Worm (Caenorhabditis elegans) whole organism, young adult: ENCODE data around the gene R05G6.5.

ENCODE experiments used
- F57A8.1 ChIP-seq: fragments of 200-800 bp; sonication (Bioruptor generic); optimal IDR thresholded peaks from 2 replicates; lab custom pipeline; 2018; ENCODE audit warnings: mild to moderate bottlenecking, missing genetic modification characterization, moderate library complexity, missing compliant biosample characterization
- T07F8.4 ChIP-seq: sonication (generic microtip); optimal IDR thresholded peaks from 2 replicates; lab custom pipeline; 2016; ENCODE audit warnings: mild to moderate bottlenecking, missing genetic modification characterization, moderate library complexity, missing compliant biosample characterization
- Y56A3A.18 ChIP-seq: fragments of 200-800 bp; sonication (Bioruptor generic); IDR thresholded peaks from 2 replicates; pipeline ENCODE4 v1.3.6; 2022; ENCODE audit warnings: missing genetic modification reagents, missing genetic modification characterization, missing compliant biosample characterization
- Y79H2A.3 ChIP-seq: fragments of 200-800 bp; sonication (Bioruptor generic); conservative IDR thresholded peaks from 2 replicates; pipeline ENCODE4 v1.3.6; 2022; ENCODE audit warnings: missing genetic modification reagents, missing genetic modification characterization, missing compliant biosample characterization
- ama-1 ChIP-seq, 3 experiments: fragments of 150-350 bp in 1 of 3; sonication (generic microtip) in 2 of 3; optimal IDR thresholded peaks; 2 replicates each; lab custom pipeline; 2014 to 2018; ENCODE audit warnings: missing biosample characterization in 2 of 3, missing genetic modification characterization in 2 of 3, missing genetic modification reagents in 2 of 3
- ceh-58 ChIP-seq: fragments of 200-800 bp; sonication (Bioruptor generic); IDR thresholded peaks from 2 replicates; pipeline ENCODE4 v1.3.6; 2022; ENCODE audit warnings: missing genetic modification characterization, missing compliant biosample characterization
- hmg-20 ChIP-seq: fragments of 200-800 bp; sonication (Bioruptor generic); IDR thresholded peaks from 2 replicates; pipeline ENCODE4 v1.3.6; 2022; ENCODE audit warnings: missing genetic modification reagents, missing genetic modification characterization, missing compliant biosample characterization
- mes-4 ChIP-seq: sonication (generic microtip); optimal IDR thresholded peaks from 2 replicates; lab custom pipeline; 2016; ENCODE audit warnings: missing genotype, missing genetic modification characterization, missing compliant biosample characterization
- pha-4 ChIP-seq: fragments of 150-350 bp; sonication (generic microtip); optimal IDR thresholded peaks from 2 replicates; lab custom pipeline; 2014; ENCODE audit warnings: missing biosample characterization, missing genetic modification reagents, missing genetic modification characterization
- rec-8 ChIP-seq, 2 experiments: sonication (generic microtip); optimal IDR thresholded peaks; 2 replicates each; lab custom pipeline; 2016; ENCODE audit warnings: mild to moderate bottlenecking in 2 of 2, missing genetic modification characterization in 2 of 2, missing genetic modification reagents in 2 of 2, missing genotype in 2 of 2, missing biosample characterization in 1 of 2, missing compliant biosample characterization in 1 of 2, moderate library complexity in 1 of 2
- snpc-4 ChIP-seq, 5 experiments: fragments of 150-350 bp in 1 of 5; sonication (generic microtip) in 4 of 5; optimal IDR thresholded peaks; 2 replicates each; lab custom pipeline; 2014 to 2018; ENCODE audit warnings: missing genetic modification characterization in 5 of 5, missing biosample characterization in 3 of 5, antibody characterized with exemption in 2 of 5, mild to moderate bottlenecking in 2 of 5, missing compliant biosample characterization in 2 of 5, missing genotype in 2 of 5, moderate library complexity in 2 of 5, missing genetic modification reagents in 1 of 5

DNA sequence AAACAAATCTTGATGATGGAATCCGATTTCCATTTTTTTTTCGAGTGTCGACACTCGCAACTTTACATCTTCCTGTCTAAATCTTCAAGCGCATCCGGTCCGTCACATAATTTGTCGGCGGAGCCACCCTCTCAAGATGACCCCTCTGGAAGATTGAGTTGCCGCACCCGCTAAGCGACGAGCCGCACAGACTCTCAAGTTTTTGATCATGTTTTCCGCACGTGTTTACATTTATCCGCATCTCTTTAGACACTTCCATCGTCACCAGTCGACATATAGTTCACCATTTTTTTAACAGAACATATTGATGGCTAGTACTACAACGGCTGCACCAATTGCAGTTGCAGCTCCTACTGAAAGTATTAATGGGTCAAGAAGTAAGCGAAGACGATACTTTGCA, 16.7 kb upstream of the R05G6.5 start, which contains the start of gene F55G1.1:
- TF ChIP-seq mes-4 (tag; lab: Kevin White, UChicago) (no peak), F57A8.1 (GFP tag; lab: Kevin White, UChicago) (no peak), Y56A3A.18 (GFP tag; lab: Robert Waterston, UW) (no peak), ama-1 (optimal IDR thresholded peaks at IDR 0.05; lab: Kevin White, UChicago) (no peak), ama-1 (GFP tag; optimal IDR thresholded peaks at IDR 0.05; lab: Kevin White, UChicago) (no peak), rec-8 (tag; optimal IDR thresholded peaks at IDR 0.05; lab: Kevin White, UChicago) (no peak), snpc-4 (GFP tag; optimal IDR thresholded peaks at IDR 0.05; lab: Kevin White, UChicago) (no peak), snpc-4 (tag; optimal IDR thresholded peaks at IDR 0.05; lab: Kevin White, UChicago) (no peak), pha-4 (tag; lab: Kevin White, UChicago) (no peak), T07F8.4 (no peak), hmg-20 (GFP tag; lab: Robert Waterston, UW) (no peak), ceh-58 (GFP tag; lab: Robert Waterston, UW) (no peak), Y79H2A.3 (GFP tag; lab: Robert Waterston, UW) (no peak)
